Fruit fly (Drosophila melanogaster) whole organism, prepupa: ENCODE measurements around the gene Hnf4.

Experiments
- CG10631 ChIP-seq: fragments of 200-800 bp; sonication (Bioruptor generic); optimal IDR thresholded peaks from 2 replicates; lab custom pipeline; 2016; ENCODE audit warnings: missing biosample characterization, missing genetic modification characterization
- CG10669 ChIP-seq: fragments of 200-800 bp; sonication (Bioruptor generic); optimal IDR thresholded peaks from 3 replicates; lab custom pipeline; 2018; ENCODE audit warnings: missing biosample characterization, mild to moderate bottlenecking, missing genetic modification characterization, moderate library complexity
- CG11294 ChIP-seq: fragments of 200-800 bp; sonication (Bioruptor generic); IDR thresholded peaks from 2 replicates; pipeline ENCODE4 v1.3.6; 2022; ENCODE audit warnings: missing biosample characterization, missing genetic modification characterization
- CG11762 ChIP-seq: fragments of 200-800 bp; sonication (Bioruptor generic); optimal IDR thresholded peaks from 3 replicates; lab custom pipeline; 2016; ENCODE audit warnings: missing biosample characterization, missing genetic modification characterization; ENCODE audit not compliant: insufficient read depth
- CG11902 ChIP-seq: fragments of 200-800 bp; sonication (Bioruptor generic); optimal IDR thresholded peaks from 3 replicates; lab custom pipeline; 2016; ENCODE audit warnings: missing biosample characterization, missing genetic modification characterization
- CG15336 ChIP-seq: fragments of 200-800 bp; sonication (Bioruptor generic); IDR thresholded peaks from 2 replicates; pipeline ENCODE4 v1.3.6; 2022; ENCODE audit warnings: missing biosample characterization, missing genetic modification characterization
- CG1621 ChIP-seq: fragments of 200-800 bp; sonication (Bioruptor generic); optimal IDR thresholded peaks from 3 replicates; lab custom pipeline; 2018; ENCODE audit warnings: missing biosample characterization, mild to moderate bottlenecking, missing genetic modification characterization
- CG16779 ChIP-seq: fragments of 200-800 bp; sonication (Bioruptor generic); optimal IDR thresholded peaks from 3 replicates; lab custom pipeline; 2017; ENCODE audit warnings: missing biosample characterization, mild to moderate bottlenecking, missing genetic modification characterization
- CG3032 ChIP-seq: fragments of 200-800 bp; optimal IDR thresholded peaks from 2 replicates; lab custom pipeline; 2019; ENCODE audit warnings: missing biosample characterization, mild to moderate bottlenecking, missing genetic modification characterization, moderate library complexity
- CG31627 ChIP-seq: fragments of 200-800 bp; sonication (Bioruptor generic); optimal IDR thresholded peaks from 3 replicates; lab custom pipeline; 2016; ENCODE audit warnings: missing biosample characterization, missing genetic modification characterization
- CG32006 ChIP-seq: fragments of 200-800 bp; sonication (Bioruptor generic); optimal IDR thresholded peaks from 3 replicates; lab custom pipeline; 2017; ENCODE audit warnings: missing biosample characterization, mild to moderate bottlenecking, missing genetic modification characterization
- CG34406 ChIP-seq: fragments of 200-800 bp; sonication (Bioruptor generic); optimal IDR thresholded peaks from 3 replicates; lab custom pipeline; 2016; ENCODE audit warnings: missing biosample characterization, missing genetic modification characterization
- CG3919 ChIP-seq: fragments of 200-800 bp; sonication (Bioruptor generic); optimal IDR thresholded peaks from 3 replicates; lab custom pipeline; 2016; ENCODE audit warnings: missing biosample characterization, missing genetic modification characterization
- CG4318 ChIP-seq: fragments of 200-800 bp; sonication (Bioruptor generic); optimal IDR thresholded peaks from 3 replicates; lab custom pipeline; 2017; ENCODE audit warnings: missing biosample characterization, mild to moderate bottlenecking, missing genetic modification characterization
- CG6163 ChIP-seq: fragments of 200-800 bp; sonication (Bioruptor generic); IDR thresholded peaks from 3 replicates; pipeline ENCODE4 v1.3.6; 2022; ENCODE audit warnings: missing biosample characterization, missing genetic modification characterization
- CG6276 ChIP-seq: fragments of 200-800 bp; sonication (Bioruptor generic); optimal IDR thresholded peaks from 2 replicates; lab custom pipeline; 2017; ENCODE audit warnings: missing biosample characterization, mild to moderate bottlenecking, missing genetic modification characterization
- CG6808 ChIP-seq: fragments of 200-800 bp; sonication (Bioruptor generic); optimal IDR thresholded peaks from 3 replicates; lab custom pipeline; 2017; ENCODE audit warnings: missing biosample characterization, missing genetic modification characterization, mild to moderate bottlenecking, moderate library complexity, missing genetic modification reagents
- CG6854 ChIP-seq: fragments of 200-800 bp; sonication (Bioruptor generic); optimal IDR thresholded peaks from 2 replicates; lab custom pipeline; 2017; ENCODE audit warnings: missing biosample characterization, mild to moderate bottlenecking, missing genetic modification characterization
- CG7368 ChIP-seq: fragments of 200-800 bp; sonication (Bioruptor generic); optimal IDR thresholded peaks from 3 replicates; lab custom pipeline; 2016; ENCODE audit warnings: missing biosample characterization, missing genetic modification characterization
- CG8119 ChIP-seq: fragments of 200-800 bp; sonication (Bioruptor generic); IDR thresholded peaks from 3 replicates; pipeline ENCODE4 v1.3.6; 2022; ENCODE audit warnings: missing biosample characterization, missing genetic modification characterization
- CG8319 ChIP-seq: fragments of 200-800 bp; sonication (Bioruptor generic); optimal IDR thresholded peaks from 3 replicates; lab custom pipeline; 2016; ENCODE audit warnings: missing biosample characterization, missing genetic modification characterization
- CG8632 ChIP-seq: fragments of 200-800 bp; sonication (Bioruptor generic); optimal IDR thresholded peaks from 3 replicates; lab custom pipeline; 2016; ENCODE audit warnings: missing biosample characterization, missing genetic modification characterization
- CG9139 ChIP-seq: fragments of 200-800 bp; sonication (Bioruptor generic); optimal IDR thresholded peaks from 3 replicates; lab custom pipeline; 2017; ENCODE audit warnings: missing biosample characterization, mild to moderate bottlenecking, missing genetic modification characterization
- Eip75B ChIP-seq: fragments of 200-800 bp; sonication (Bioruptor generic); optimal IDR thresholded peaks from 3 replicates; lab custom pipeline; 2016; ENCODE audit warnings: missing biosample characterization, missing genetic modification characterization
- Eip78C ChIP-seq: fragments of 200-800 bp; sonication (Bioruptor generic); peaks from one replicate; lab custom pipeline; 2016; ENCODE audit warnings: missing biosample characterization, missing genetic modification characterization
- Eip93F ChIP-seq: fragments of 200-800 bp; sonication (Bioruptor generic); optimal IDR thresholded peaks from 2 replicates; lab custom pipeline; 2016; ENCODE audit warnings: missing biosample characterization, mild to moderate bottlenecking, missing genetic modification characterization
- Ets21C ChIP-seq: fragments of 200-800 bp; sonication (Bioruptor generic); optimal IDR thresholded peaks from 3 replicates; lab custom pipeline; 2016; ENCODE audit warnings: missing biosample characterization, missing genetic modification characterization
- Ets96B ChIP-seq: fragments of 200-800 bp; optimal IDR thresholded peaks from 2 replicates; lab custom pipeline; 2019; ENCODE audit warnings: missing biosample characterization, mild to moderate bottlenecking, missing genetic modification characterization, moderate library complexity
- Gug ChIP-seq: fragments of 200-800 bp; sonication (Bioruptor generic); IDR thresholded peaks from 2 replicates; pipeline ENCODE4 v1.3.6; 2022; ENCODE audit warnings: missing biosample characterization, missing genetic modification characterization
- Hr38 ChIP-seq: sonication (Bioruptor generic); optimal IDR thresholded peaks from 2 replicates; lab custom pipeline; 2016; ENCODE audit warnings: missing biosample characterization, missing genetic modification characterization
- Hr39 ChIP-seq: fragments of 200-800 bp; sonication (Bioruptor generic); optimal IDR thresholded peaks from 2 replicates; lab custom pipeline; 2016; ENCODE audit warnings: missing biosample characterization, missing genetic modification characterization
- Hr4 ChIP-seq: fragments of 200-800 bp; sonication (Bioruptor generic); optimal IDR thresholded peaks from 3 replicates; lab custom pipeline; 2016; ENCODE audit warnings: missing biosample characterization, missing genetic modification characterization
- Lpt ChIP-seq: fragments of 200-800 bp; sonication (Bioruptor generic); optimal IDR thresholded peaks from 3 replicates; lab custom pipeline; 2016; ENCODE audit warnings: missing biosample characterization, missing genetic modification characterization
- Met ChIP-seq: fragments of 200-800 bp; sonication (Bioruptor generic); optimal IDR thresholded peaks from 3 replicates; lab custom pipeline; 2016; ENCODE audit warnings: missing biosample characterization, missing genetic modification characterization
- Smox ChIP-seq: fragments of 200-800 bp; sonication (Bioruptor generic); optimal IDR thresholded peaks from 3 replicates; lab custom pipeline; 2016; ENCODE audit warnings: missing biosample characterization, missing genetic modification characterization
- Sox102F ChIP-seq: fragments of 200-800 bp; sonication (Bioruptor generic); optimal IDR thresholded peaks from 2 replicates; lab custom pipeline; 2016; ENCODE audit warnings: missing biosample characterization, mild to moderate bottlenecking, missing genetic modification characterization
- Sox15 ChIP-seq: fragments of 200-800 bp; sonication (Bioruptor generic); optimal IDR thresholded peaks from 3 replicates; lab custom pipeline; 2016; ENCODE audit warnings: missing biosample characterization, missing genetic modification characterization
- achi ChIP-seq: fragments of 200-800 bp; sonication (Bioruptor generic); optimal IDR thresholded peaks from 3 replicates; lab custom pipeline; 2016; ENCODE audit warnings: missing biosample characterization, missing genetic modification characterization
- cyc ChIP-seq: fragments of 200-800 bp; sonication (Bioruptor generic); optimal IDR thresholded peaks from 3 replicates; lab custom pipeline; 2016; ENCODE audit warnings: missing biosample characterization, missing genetic modification characterization
- dac ChIP-seq: fragments of 200-800 bp; sonication (Bioruptor generic); optimal IDR thresholded peaks from 2 replicates; lab custom pipeline; 2017; ENCODE audit warnings: missing biosample characterization, mild to moderate bottlenecking, missing genetic modification characterization
- eg ChIP-seq: fragments of 200-800 bp; sonication (Bioruptor generic); IDR thresholded peaks from 3 replicates; pipeline ENCODE4 v1.3.6; 2022; ENCODE audit warnings: missing biosample characterization, missing genetic modification characterization
- esn ChIP-seq: fragments of 200-800 bp; sonication (Bioruptor generic); optimal IDR thresholded peaks from 2 replicates; lab custom pipeline; 2016; ENCODE audit warnings: missing biosample characterization, mild to moderate bottlenecking, missing genetic modification characterization, moderate library complexity
- fd85E ChIP-seq: fragments of 200-800 bp; sonication (Bioruptor generic); optimal IDR thresholded peaks from 3 replicates; lab custom pipeline; 2016; ENCODE audit warnings: missing biosample characterization, missing genetic modification characterization
- fkh ChIP-seq: fragments of 200-800 bp; sonication (Bioruptor generic); optimal IDR thresholded peaks from 3 replicates; lab custom pipeline; 2017; ENCODE audit warnings: missing biosample characterization, mild to moderate bottlenecking, missing genetic modification characterization, moderate library complexity
- lz ChIP-seq: fragments of 200-800 bp; sonication (Bioruptor generic); optimal IDR thresholded peaks from 3 replicates; lab custom pipeline; 2016; ENCODE audit warnings: missing biosample characterization, missing genetic modification characterization
- net ChIP-seq: fragments of 200-800 bp; sonication (Bioruptor generic); optimal IDR thresholded peaks from 3 replicates; lab custom pipeline; 2016; ENCODE audit warnings: missing biosample characterization, missing genetic modification characterization
- pdm3 ChIP-seq: fragments of 200-800 bp; sonication (Bioruptor generic); optimal IDR thresholded peaks from 3 replicates; lab custom pipeline; 2016; ENCODE audit warnings: missing biosample characterization, missing genetic modification characterization
- spab ChIP-seq: fragments of 200-800 bp; sonication (Bioruptor generic); optimal IDR thresholded peaks from 2 replicates; lab custom pipeline; 2017; ENCODE audit warnings: missing biosample characterization, mild to moderate bottlenecking, missing genetic modification characterization, missing genetic modification reagents
- ss ChIP-seq, 2 experiments: fragments of 200-800 bp; sonication (Bioruptor generic); optimal IDR thresholded peaks; 2 replicates in 1 of 2; 3 replicates in 1 of 2; lab custom pipeline; 2017 to 2018; ENCODE audit warnings: mild to moderate bottlenecking in 2 of 2, missing biosample characterization in 2 of 2, missing genetic modification characterization in 2 of 2, moderate library complexity in 1 of 2
- svp ChIP-seq: fragments of 200-800 bp; sonication (Bioruptor generic); peaks from one replicate; lab custom pipeline; 2016; ENCODE audit warnings: missing biosample characterization, missing genetic modification characterization
- topi ChIP-seq: fragments of 200-800 bp; sonication (Bioruptor generic); optimal IDR thresholded peaks from 3 replicates; lab custom pipeline; 2016; ENCODE audit warnings: missing biosample characterization, missing genetic modification characterization
- vri ChIP-seq: fragments of 200-800 bp; sonication (Bioruptor generic); optimal IDR thresholded peaks from 3 replicates; lab custom pipeline; 2016; ENCODE audit warnings: missing biosample characterization, mild to moderate bottlenecking, missing genetic modification characterization

Gene Hnf4

dm6 chr2L:8692426-8693180 lies 16.8 kb downstream of the Hnf4 start:
- TF ChIP-seq achi: peak; percentile 8
- TF ChIP-seq Hr4 (GFP tag; lab: Kevin White, UChicago): no peak
- no peak for TF ChIP-seq dac (GFP tag; lab: Kevin White, UChicago)
- no peak for TF ChIP-seq CG9139 (GFP tag; lab: Kevin White, UChicago)
- no peak for TF ChIP-seq ss (GFP tag; optimal IDR thresholded peaks at IDR 0.05; lab: Kevin White, UChicago)
- TF ChIP-seq CG32006 (GFP tag; lab: Kevin White, UChicago): no peak
- TF ChIP-seq CG10631: no peak
- no peak for TF ChIP-seq spab (GFP tag; lab: Kevin White, UChicago)
- no peak for TF ChIP-seq CG6808 (GFP tag; lab: Kevin White, UChicago)
- TF ChIP-seq CG8319 (GFP tag; lab: Kevin White, UChicago): no peak
- TF ChIP-seq cyc (GFP tag; lab: Kevin White, UChicago): no peak
- TF ChIP-seq CG11294 (GFP tag; lab: Robert Waterston, UW): no peak
- TF ChIP-seq CG11902 (GFP tag; lab: Kevin White, UChicago): no peak
- TF ChIP-seq CG11762 (GFP tag; lab: Kevin White, UChicago): no peak
- peak; percentile 47 for TF ChIP-seq esn (GFP tag; lab: Kevin White, UChicago)
- peak; percentile 12 for TF ChIP-seq Met (GFP tag; lab: Kevin White, UChicago)
- no peak for TF ChIP-seq CG8632 (GFP tag; lab: Kevin White, UChicago)
- TF ChIP-seq Ets21C: no peak
- TF ChIP-seq Eip93F: no peak
- TF ChIP-seq svp (GFP tag; lab: Kevin White, UChicago): peak; percentile 80
- peak; percentile 7 for TF ChIP-seq topi (GFP tag; lab: Kevin White, UChicago)
- no peak for TF ChIP-seq CG1621 (tag; lab: Kevin White, UChicago)
- peak; percentile 38 for TF ChIP-seq Smox (GFP tag; lab: Kevin White, UChicago)
- TF ChIP-seq Lpt (GFP tag; lab: Kevin White, UChicago): peak; percentile 15
- TF ChIP-seq vri (GFP tag; lab: Kevin White, UChicago): peak; percentile 83
- peak; percentile 8 for TF ChIP-seq lz (GFP tag; lab: Kevin White, UChicago)
- TF ChIP-seq CG6163 (GFP tag; lab: Robert Waterston, UW): 0 out of 3 replicates have a peak, but pooled peaks have one; percentile 43
- peak; percentile 94 for TF ChIP-seq fkh (GFP tag; lab: Kevin White, UChicago)
- TF ChIP-seq CG34406 (GFP tag; lab: Kevin White, UChicago): no peak
- TF ChIP-seq Ets96B (tag; lab: Kevin White, UChicago): no peak
- TF ChIP-seq Sox15 (GFP tag; lab: Kevin White, UChicago): no peak
- peak; percentile 21 for TF ChIP-seq Sox102F
- no peak for TF ChIP-seq Gug
- no peak for TF ChIP-seq net (GFP tag; lab: Kevin White, UChicago)
- no peak for TF ChIP-seq CG6276 (GFP tag; lab: Kevin White, UChicago)
- TF ChIP-seq CG6854: peak; percentile 31
- TF ChIP-seq CG3919: peak; percentile 22
- no peak for TF ChIP-seq Hr38 (GFP tag; lab: Kevin White, UChicago)
- TF ChIP-seq eg (GFP tag; lab: Robert Waterston, UW): peak; percentile 52; the same call in 1 of the 3 replicates
- TF ChIP-seq CG31627: peak; percentile 21
- TF ChIP-seq fd85E (GFP tag; lab: Kevin White, UChicago): no peak
- TF ChIP-seq CG7368 (GFP tag; lab: Kevin White, UChicago): no peak
- TF ChIP-seq CG10669 (GFP tag; lab: Kevin White, UChicago): no peak
- TF ChIP-seq pdm3: no peak
- TF ChIP-seq CG16779 (tag; lab: Kevin White, UChicago): no peak
- no peak for TF ChIP-seq CG15336 (GFP tag; lab: Robert Waterston, UW)
- TF ChIP-seq Eip78C (GFP tag; lab: Kevin White, UChicago): peak; percentile 58
- TF ChIP-seq CG4318 (GFP tag; lab: Kevin White, UChicago): no peak
- TF ChIP-seq CG3032: no peak
- TF ChIP-seq Eip75B: no peak
- TF ChIP-seq Hr39 (GFP tag; lab: Kevin White, UChicago): no peak
- peak; percentile 17; the same call in 1 of the 3 replicates for TF ChIP-seq CG8119
